Fruit fly (Drosophila melanogaster) whole organism, embryonic: Measurements from ENCODE around the gene CG11085.

Experiments used
- Bgb ChIP-seq: fragments of 200-800 bp; sonication (Bioruptor generic); IDR thresholded peaks from 2 replicates; pipeline ENCODE4 v1.3.6; 2022; ENCODE audit warnings: missing biosample characterization, missing genetic modification characterization; ENCODE audit not compliant: partially characterized antibody
- Blimp-1 ChIP-seq: fragments of 200-800 bp; sonication (Bioruptor generic); optimal IDR thresholded peaks from 3 replicates; lab custom pipeline; 2018; ENCODE audit warnings: missing biosample characterization, missing genetic modification characterization, mild to moderate bottlenecking, moderate library complexity, missing genetic modification reagents
- CG1024 ChIP-seq: fragments of 200-800 bp; sonication (Bioruptor generic); IDR thresholded peaks from 2 replicates; pipeline ENCODE4 v1.3.6; 2022; ENCODE audit warnings: missing biosample characterization, missing genetic modification characterization
- CG10543 ChIP-seq: fragments of 200-800 bp; sonication (Bioruptor generic); optimal IDR thresholded peaks from 3 replicates; lab custom pipeline; 2017; ENCODE audit warnings: missing biosample characterization, mild to moderate bottlenecking, missing genetic modification characterization, moderate library complexity
- CG11247 ChIP-seq: fragments of 200-800 bp; sonication (Bioruptor generic); IDR thresholded peaks from 2 replicates; pipeline ENCODE4 v1.3.6; 2022; ENCODE audit warnings: missing biosample characterization, missing genetic modification characterization
- CG13894 ChIP-seq: fragments of 200-800 bp; sonication (Bioruptor generic); optimal IDR thresholded peaks from 3 replicates; lab custom pipeline; 2018; ENCODE audit warnings: missing biosample characterization, mild to moderate bottlenecking, missing genetic modification characterization, moderate library complexity
- CG14014 ChIP-seq: fragments of 200-800 bp; sonication (Bioruptor generic); IDR thresholded peaks from 2 replicates; pipeline ENCODE4 v1.3.6; 2022; ENCODE audit warnings: missing biosample characterization, missing genetic modification characterization
- CG15601 ChIP-seq: fragments of 200-800 bp; sonication (Bioruptor generic); optimal IDR thresholded peaks from 3 replicates; lab custom pipeline; 2019; ENCODE audit warnings: missing biosample characterization, mild to moderate bottlenecking, missing genetic modification characterization, moderate library complexity
- CG16779 ChIP-seq: fragments of 200-800 bp; sonication (Bioruptor generic); IDR thresholded peaks from 2 replicates; pipeline ENCODE4 v1.3.6; 2022; ENCODE audit warnings: missing biosample characterization, missing genetic modification characterization
- CG17361 ChIP-seq: fragments of 200-800 bp; sonication (Bioruptor generic); IDR thresholded peaks from 3 replicates; pipeline ENCODE4 v1.3.6; 2022; ENCODE audit warnings: missing biosample characterization, missing genetic modification characterization
- CG17912 ChIP-seq: fragments of 200-800 bp; sonication (Bioruptor generic); optimal IDR thresholded peaks from 2 replicates; lab custom pipeline; 2018; ENCODE audit warnings: missing biosample characterization, mild to moderate bottlenecking, missing genetic modification characterization
- CG30403 ChIP-seq: fragments of 200-800 bp; sonication (Bioruptor generic); optimal IDR thresholded peaks from 3 replicates; lab custom pipeline; 2016; ENCODE audit warnings: missing biosample characterization, missing genetic modification characterization
- CG3065 ChIP-seq: fragments of 200-800 bp; sonication (Bioruptor generic); optimal IDR thresholded peaks from 2 replicates; lab custom pipeline; 2016; ENCODE audit warnings: missing biosample characterization, missing genetic modification characterization
- CG31388 ChIP-seq: fragments of 200-800 bp; sonication (Bioruptor generic); optimal IDR thresholded peaks from 2 replicates; lab custom pipeline; 2016; ENCODE audit warnings: missing biosample characterization, missing genetic modification characterization
- CG3163 ChIP-seq: fragments of 200-800 bp; sonication (Bioruptor generic); optimal IDR thresholded peaks from 3 replicates; lab custom pipeline; 2016; ENCODE audit warnings: missing biosample characterization, missing genetic modification characterization
- CG32532 ChIP-seq: fragments of 200-800 bp; sonication (Bioruptor generic); IDR thresholded peaks from 2 replicates; pipeline ENCODE4 v1.3.6; 2022; ENCODE audit warnings: missing biosample characterization, missing genetic modification characterization
- CG34376 ChIP-seq: fragments of 200-800 bp; sonication (Bioruptor generic); optimal IDR thresholded peaks from 2 replicates; lab custom pipeline; 2018; ENCODE audit warnings: missing biosample characterization, mild to moderate bottlenecking, missing genetic modification characterization
- CG3847 ChIP-seq: fragments of 200-800 bp; sonication (Bioruptor generic); IDR thresholded peaks from 2 replicates; pipeline ENCODE4 v1.3.6; 2022; ENCODE audit warnings: missing biosample characterization, missing genetic modification characterization
- CG5245 ChIP-seq: fragments of 200-800 bp; sonication (Bioruptor generic); optimal IDR thresholded peaks from 3 replicates; lab custom pipeline; 2016; ENCODE audit warnings: missing biosample characterization, missing genetic modification characterization
- CG5953 ChIP-seq: fragments of 200-800 bp; sonication (Bioruptor generic); IDR thresholded peaks from 2 replicates; pipeline ENCODE4 v1.3.6; 2022; ENCODE audit warnings: missing biosample characterization, missing genetic modification characterization
- CG6813 ChIP-seq: fragments of 200-800 bp; sonication (Bioruptor generic); optimal IDR thresholded peaks from 2 replicates; lab custom pipeline; 2017; ENCODE audit warnings: missing biosample characterization, missing genetic modification characterization, mild to moderate bottlenecking, moderate library complexity, missing genetic modification reagents
- CG7745 ChIP-seq: fragments of 200-800 bp; sonication (Bioruptor generic); optimal IDR thresholded peaks from 2 replicates; lab custom pipeline; 2018; ENCODE audit warnings: missing biosample characterization, mild to moderate bottlenecking, missing genetic modification characterization, moderate library complexity
- CG7839 ChIP-seq: fragments of 200-800 bp; sonication (Bioruptor generic); optimal IDR thresholded peaks from 3 replicates; lab custom pipeline; 2018; ENCODE audit warnings: missing biosample characterization, mild to moderate bottlenecking, missing genetic modification characterization, moderate library complexity
- CG8290 ChIP-seq, 3 experiments: fragments of 200-800 bp; sonication (Bioruptor generic); optimal IDR thresholded peaks; 2 replicates each; lab custom pipeline; 2016 to 2019; ENCODE audit warnings: missing biosample characterization in 3 of 3, missing genetic modification characterization in 3 of 3, mild to moderate bottlenecking in 2 of 3, moderate library complexity in 1 of 3
- CG9876 ChIP-seq: fragments of 200-800 bp; sonication (Bioruptor generic); optimal IDR thresholded peaks from 2 replicates; lab custom pipeline; 2016; ENCODE audit warnings: missing biosample characterization, missing genetic modification characterization
- CG9932 ChIP-seq: fragments of 200-800 bp; sonication (Bioruptor generic); IDR thresholded peaks from 2 replicates; pipeline ENCODE4 v1.3.6; 2022; ENCODE audit warnings: missing biosample characterization, missing genetic modification characterization
- CoRest ChIP-seq: fragments of 200-800 bp; sonication (Bioruptor generic); optimal IDR thresholded peaks from 3 replicates; lab custom pipeline; 2018; ENCODE audit warnings: missing biosample characterization, mild to moderate bottlenecking, missing genetic modification characterization, moderate library complexity
- Doc2 ChIP-seq: fragments of 200-800 bp; sonication (Bioruptor generic); IDR thresholded peaks from 2 replicates; pipeline ENCODE4 v1.3.6; 2022; ENCODE audit warnings: missing biosample characterization, missing genetic modification characterization
- Dref ChIP-seq: fragments of 200-800 bp; sonication (Bioruptor generic); IDR thresholded peaks from 2 replicates; pipeline ENCODE4 v1.3.6; 2022; ENCODE audit warnings: missing biosample characterization, missing genetic modification characterization
- Elba2 ChIP-seq: fragments of 200-800 bp; sonication (Bioruptor generic); optimal IDR thresholded peaks from 3 replicates; lab custom pipeline; 2016; ENCODE audit warnings: missing biosample characterization, missing genetic modification characterization
- GATAe ChIP-seq: fragments of 200-800 bp; sonication (Bioruptor generic); conservative IDR thresholded peaks from 2 replicates; pipeline ENCODE4 v1.3.6; 2022; ENCODE audit warnings: missing biosample characterization, missing genetic modification characterization
- Hr39 ChIP-seq: fragments of >200 bp; optimal IDR thresholded peaks from 2 replicates; lab custom pipeline; 2017
- Mad ChIP-seq: fragments of 200-800 bp; sonication (Bioruptor generic); optimal IDR thresholded peaks from 2 replicates; lab custom pipeline; 2016; ENCODE audit warnings: missing biosample characterization, missing genetic modification characterization
- NC2α ChIP-seq: fragments of 200-800 bp; sonication (Bioruptor generic); optimal IDR thresholded peaks from 2 replicates; lab custom pipeline; 2016; ENCODE audit warnings: missing biosample characterization, missing genetic modification characterization
- NC2β ChIP-seq: fragments of 200-800 bp; sonication (Bioruptor generic); optimal IDR thresholded peaks from 2 replicates; lab custom pipeline; 2016; ENCODE audit warnings: missing biosample characterization, missing genetic modification characterization
- Rfx ChIP-seq: fragments of 200-800 bp; sonication (Bioruptor generic); IDR thresholded peaks from 2 replicates; pipeline ENCODE4 v1.3.6; 2022; ENCODE audit warnings: missing biosample characterization, missing genetic modification characterization
- Spps ChIP-seq: fragments of 200-800 bp; sonication (Bioruptor generic); optimal IDR thresholded peaks from 2 replicates; lab custom pipeline; 2018; ENCODE audit warnings: missing biosample characterization, mild to moderate bottlenecking, missing genetic modification characterization
- Vsx1 ChIP-seq: fragments of 200-800 bp; sonication (Bioruptor generic); optimal IDR thresholded peaks from 2 replicates; lab custom pipeline; 2017; ENCODE audit warnings: missing biosample characterization, mild to moderate bottlenecking, missing genetic modification characterization, missing genetic modification reagents
- aop ChIP-seq: fragments of 200-800 bp; sonication (Bioruptor generic); IDR thresholded peaks from 2 replicates; pipeline ENCODE4 v1.3.6; 2022; ENCODE audit warnings: missing biosample characterization, missing genetic modification characterization
- chinmo ChIP-seq: fragments of 200-800 bp; sonication (Bioruptor generic); IDR thresholded peaks from 4 replicates; pipeline ENCODE4 v1.3.6; 2022; ENCODE audit warnings: missing biosample characterization, missing genetic modification characterization; ENCODE audit not compliant: partially characterized antibody
- dimm ChIP-seq: fragments of 200-800 bp; sonication (Bioruptor generic); IDR thresholded peaks from 2 replicates; pipeline ENCODE4 v1.3.6; 2022; ENCODE audit warnings: missing biosample characterization, missing genetic modification characterization
- en ChIP-seq: fragments of 200-800 bp; sonication (Bioruptor generic); optimal IDR thresholded peaks from 2 replicates; lab custom pipeline; 2016; ENCODE audit warnings: missing biosample characterization, missing genetic modification characterization
- fu2 ChIP-seq: fragments of 200-800 bp; sonication (Bioruptor generic); optimal IDR thresholded peaks from 2 replicates; lab custom pipeline; 2016; ENCODE audit warnings: missing biosample characterization, missing genetic modification characterization
- her ChIP-seq: fragments of 200-800 bp; sonication (Bioruptor generic); optimal IDR thresholded peaks from 2 replicates; lab custom pipeline; 2016; ENCODE audit warnings: missing biosample characterization, missing genetic modification characterization
- maf-S ChIP-seq: fragments of 200-800 bp; sonication (Bioruptor generic); optimal IDR thresholded peaks from 2 replicates; lab custom pipeline; 2016; ENCODE audit warnings: missing biosample characterization, missing genetic modification characterization
- nom ChIP-seq: fragments of 200-800 bp; sonication (Bioruptor generic); optimal IDR thresholded peaks from 2 replicates; lab custom pipeline; 2017; ENCODE audit warnings: missing biosample characterization, missing genetic modification characterization, mild to moderate bottlenecking, moderate library complexity, missing genetic modification reagents
- prd ChIP-seq, 3 experiments: fragments of >200 bp in 2 of 3; fragments of 200-800 bp in 1 of 3; sonication (Bioruptor generic) in 1 of 3; optimal IDR thresholded peaks in 2 of 3; IDR thresholded peaks in 1 of 3; 2 replicates in 2 of 3; 3 replicates in 1 of 3; pipeline versions ENCODE4 v1.3.6 to Lab custom; 2017 to 2022; ENCODE audit warnings: missing biosample characterization in 1 of 3, missing genetic modification characterization in 1 of 3
- schlank ChIP-seq: fragments of 200-800 bp; sonication (Bioruptor generic); optimal IDR thresholded peaks from 2 replicates; lab custom pipeline; 2018; ENCODE audit warnings: missing biosample characterization, mild to moderate bottlenecking, missing genetic modification characterization
- tll ChIP-seq, 2 experiments: fragments of 200-800 bp in 1 of 2; fragments of >200 bp in 1 of 2; sonication (Bioruptor generic) in 1 of 2; optimal IDR thresholded peaks; 2 replicates each; lab custom pipeline; 2017 to 2019; ENCODE audit warnings: missing biosample characterization in 2 of 2, missing genetic modification characterization in 2 of 2, mild to moderate bottlenecking in 1 of 2, moderate library complexity in 1 of 2
- vvl ChIP-seq: fragments of 200-800 bp; sonication (Bioruptor generic); IDR thresholded peaks from 2 replicates; pipeline ENCODE4 v1.3.6; 2022; ENCODE audit warnings: missing biosample characterization, missing genetic modification characterization

CG11085 gene

dm6 chrX:12653574-12653973 lies 37.5 kb downstream of the CG11085 start, which contains the start of gene CkIalpha (continued):
- TF ChIP-seq CG17912 (GFP tag; lab: Kevin White, UChicago) (peak; percentile 68), schlank (peak; percentile 20), CG1024 (GFP tag; lab: Robert Waterston, UW) (peak; percentile 47; the same call in 1 of the 2 replicates), Doc2 (GFP tag; lab: Robert Waterston, UW) (no peak), GATAe (GFP tag; lab: Robert Waterston, UW) (no peak), CG30403 (GFP tag; lab: Kevin White, UChicago) (peak; percentile 63), nom (no peak), NC2β (GFP tag; lab: Kevin White, UChicago) (peak; percentile 39), tll (GFP tag; optimal IDR thresholded peaks at IDR 0.05; lab: Kevin White, UChicago) (peak in 1 of 2 experiments; percentile 96), CoRest (peak; percentile 58), CG16779 (GFP tag; lab: Robert Waterston, UW) (0 out of 2 replicates have a peak, but pooled peaks have one; percentile 30), dimm (no peak), CG3065 (GFP tag; lab: Kevin White, UChicago) (no peak), CG9876 (GFP tag; lab: Kevin White, UChicago) (peak; percentile 54), CG5245 (GFP tag; lab: Kevin White, UChicago) (peak; percentile 25), CG17361 (no peak), CG31388 (GFP tag; lab: Kevin White, UChicago) (no peak), aop (GFP tag; lab: Robert Waterston, UW) (no peak), her (GFP tag; lab: Kevin White, UChicago) (peak; percentile 70), prd (optimal IDR thresholded peaks at IDR 0.05; lab: Kevin White, UChicago) (no peak), prd (GFP tag; IDR thresholded peaks at IDR 0.05; lab: Robert Waterston, UW) (peak; percentile 37; the same call in 1 of the 3 replicates), CG5953 (GFP tag; lab: Robert Waterston, UW) (no peak), CG14014 (GFP tag; lab: Robert Waterston, UW) (peak; percentile 29; the same call in 1 of the 2 replicates), maf-S (peak; percentile 43), CG7839 (tag; lab: Kevin White, UChicago) (peak; percentile 25), CG10543 (GFP tag; lab: Kevin White, UChicago) (peak; percentile 35), fu2 (peak; percentile 57), Dref (GFP tag; lab: Robert Waterston, UW) (peak; percentile 97), CG13894 (peak; percentile 78), NC2α (GFP tag; lab: Kevin White, UChicago) (peak; percentile 5), CG7745 (tag; lab: Kevin White, UChicago) (no peak), CG15601 (peak; percentile 75), chinmo (peak; percentile 99), Rfx (peak; percentile 83), en (GFP tag; lab: Kevin White, UChicago) (no peak), Blimp-1 (GFP tag; lab: Kevin White, UChicago) (no peak), CG9932 (GFP tag; lab: Robert Waterston, UW) (peak; percentile 92), vvl (peak; percentile 78), CG11247 (GFP tag; lab: Robert Waterston, UW) (peak; percentile 60; the same call in 1 of the 2 replicates), Elba2 (GFP tag; lab: Kevin White, UChicago) (peak; percentile 62), CG8290 (GFP tag; optimal IDR thresholded peaks at IDR 0.05; lab: Kevin White, UChicago) (peak; percentile 42), CG8290 (tag; optimal IDR thresholded peaks at IDR 0.05; lab: Kevin White, UChicago) (peak in 1 of 2 experiments; percentile 92), Bgb (GFP tag; lab: Robert Waterston, UW) (peak; percentile 99), Mad (peak; percentile 57), Spps (tag; lab: Kevin White, UChicago) (peak; percentile 9), Hr39 (lab: Kevin White, UChicago) (no peak), CG6813 (no peak), CG3847 (GFP tag; lab: Robert Waterston, UW) (peak; percentile 86), CG32532 (GFP tag; lab: Robert Waterston, UW) (peak; percentile 65; the same call in 1 of the 2 replicates), CG34376 (GFP tag; lab: Kevin White, UChicago) (peak; percentile 53), CG3163 (GFP tag; lab: Kevin White, UChicago) (peak; percentile 43), Vsx1 (GFP tag; lab: Kevin White, UChicago) (no peak)
